Fruit fly (Drosophila melanogaster): Measurements from ENCODE around the gene indra.
A peak's percentile ranks its signal among the peaks of the same experiment; 100 is the strongest.

indra gene

dm6 chr3L:1307005-1307632 is 35.1 kb downstream of the indra start, which contains the start of the genes Ctr9 and Nt5a (continued):
- TF ChIP-seq CG12744 (GFP tag; optimal IDR thresholded peaks at IDR 0.05), result peak; percentile 61
- no peak for TF ChIP-seq CG4707 (GFP tag; optimal IDR thresholded peaks at IDR 0.05)
- TF ChIP-seq CG11695 (GFP tag; IDR thresholded peaks at IDR 0.05), result no peak
- no peak for TF ChIP-seq CG8281 (tag; optimal IDR thresholded peaks at IDR 0.05)
- TF ChIP-seq az2 (GFP tag; optimal IDR thresholded peaks at IDR 0.05), result peak; percentile 31
- TF ChIP-seq ash1 (GFP tag; optimal IDR thresholded peaks at IDR 0.05), result peak; percentile 5
- no peak for TF ChIP-seq org-1 (GFP tag; optimal IDR thresholded peaks at IDR 0.05)
- TF ChIP-seq chinmo (GFP tag; IDR thresholded peaks at IDR 0.05; ENCODE audit: partially characterized antibody), result 0 out of 4 replicates have a peak, but pooled peaks have one; percentile 57
- TF ChIP-seq amos (GFP tag; IDR thresholded peaks at IDR 0.05; ENCODE audit: partially characterized antibody), result peak; percentile 81
- TF ChIP-seq CG8765 (GFP tag; IDR thresholded peaks at IDR 0.05), result no peak
- TF ChIP-seq CrebB (tag; optimal IDR thresholded peaks at IDR 0.05), result peak; percentile 48
- no peak for TF ChIP-seq crol (GFP tag; IDR thresholded peaks at IDR 0.05)
- TF ChIP-seq CG5245 (GFP tag; optimal IDR thresholded peaks at IDR 0.05), result no peak
- TF ChIP-seq CG4617 (GFP tag; optimal IDR thresholded peaks at IDR 0.05; ENCODE audit: borderline replicate concordance), result peak; percentile 98
- TF ChIP-seq fru (optimal IDR thresholded peaks at IDR 0.05), result no peak
- peak in 1 of 2 experiments; percentile 26 for TF ChIP-seq bsh (GFP tag; optimal IDR thresholded peaks at IDR 0.05)
- peak; percentile 53 to 100 for TF ChIP-seq Pdp1 (GFP tag; optimal IDR thresholded peaks at IDR 0.05)
- peak; percentile 97 for TF ChIP-seq MBD-R2 (GFP tag; IDR thresholded peaks at IDR 0.05)
- no peak for TF ChIP-seq eve (GFP tag; optimal IDR thresholded peaks at IDR 0.05)
- no peak for TF ChIP-seq CG32772 (GFP tag; IDR thresholded peaks at IDR 0.05)
- TF ChIP-seq CG18476 (GFP tag; optimal IDR thresholded peaks at IDR 0.05), result no peak
- peak; percentile 68 for TF ChIP-seq CG14860 (GFP tag; IDR thresholded peaks at IDR 0.05; ENCODE audit: partially characterized antibody)
- TF ChIP-seq stwl (tag; optimal IDR thresholded peaks at IDR 0.05), result peak; percentile 78
- no peak for TF ChIP-seq CG18764 (GFP tag; optimal IDR thresholded peaks at IDR 0.05)
- TF ChIP-seq CG13624 (GFP tag; optimal IDR thresholded peaks at IDR 0.05), result peak; percentile 70
- TF ChIP-seq CG6683 (GFP tag; optimal IDR thresholded peaks at IDR 0.05), result peak; percentile 31
- peak; percentile 54; the same call in 1 of the 2 replicates for TF ChIP-seq CG2129 (GFP tag; IDR thresholded peaks at IDR 0.05; ENCODE audit: partially characterized antibody)
- peak; percentile 71 for TF ChIP-seq Scr (GFP tag; IDR thresholded peaks at IDR 0.05; ENCODE audit: partially characterized antibody)
- no peak for TF ChIP-seq Doc2 (GFP tag; IDR thresholded peaks at IDR 0.05)
- peak; percentile 40 for TF ChIP-seq repo (GFP tag; optimal IDR thresholded peaks at IDR 0.05)
- no peak for TF ChIP-seq BtbVII (GFP tag; optimal IDR thresholded peaks at IDR 0.05)
- TF ChIP-seq Rfx (GFP tag; IDR thresholded peaks at IDR 0.05), result peak; percentile 85
- TF ChIP-seq CG12391 (tag; optimal IDR thresholded peaks at IDR 0.05), result peak; percentile 61
- TF ChIP-seq salm (tag; optimal IDR thresholded peaks at IDR 0.05), result no peak
- TF ChIP-seq ci (GFP tag; IDR thresholded peaks at IDR 0.05), result peak; percentile 67; the same call in 2 of the 3 replicates

dm6 chr3L:1305317-1305716 is 36.9 kb downstream of the indra start:
- TF ChIP-seq sug (tag; optimal IDR thresholded peaks at IDR 0.05) (peak; percentile 9), CG12219 (GFP tag; optimal IDR thresholded peaks at IDR 0.05) (no peak), gro (GFP tag; optimal IDR thresholded peaks at IDR 0.05) (no peak), CG2120 (GFP tag; optimal IDR thresholded peaks at IDR 0.05) (peak; percentile 13), Pdp1 (GFP tag; optimal IDR thresholded peaks at IDR 0.05) (peak in 1 of 2 experiments; percentile 2), exex (tag; optimal IDR thresholded peaks at IDR 0.05) (peak; percentile 53), CG34376 (GFP tag; optimal IDR thresholded peaks at IDR 0.05) (peak; percentile 28)

All from whole organism, embryonic.